Fruit fly (Drosophila melanogaster) whole organism, embryonic: Measurements from ENCODE around the gene Ada1-1.

Experiments
- ATbp ChIP-seq: fragments of 200-800 bp; sonication (Bioruptor generic); optimal IDR thresholded peaks from 2 replicates; lab custom pipeline; 2017; ENCODE audit warnings: missing biosample characterization, mild to moderate bottlenecking, missing genetic modification characterization, missing genetic modification reagents
- Asciz ChIP-seq: fragments of 200-800 bp; sonication (Bioruptor generic); optimal IDR thresholded peaks from 2 replicates; lab custom pipeline; 2017; ENCODE audit warnings: missing biosample characterization, mild to moderate bottlenecking, missing genetic modification characterization, missing genetic modification reagents
- B-H1 ChIP-seq: fragments of 200-800 bp; sonication (Bioruptor generic); IDR thresholded peaks from 3 replicates; pipeline ENCODE4 v1.3.6; 2022; ENCODE audit warnings: missing biosample characterization, missing genetic modification characterization
- CG10366 ChIP-seq: fragments of 200-800 bp; sonication (Bioruptor generic); IDR thresholded peaks from 2 replicates; pipeline ENCODE4 v1.3.6; 2022; ENCODE audit warnings: missing biosample characterization, missing genetic modification characterization
- CG10654 ChIP-seq: fragments of 200-800 bp; sonication (Bioruptor generic); optimal IDR thresholded peaks from 2 replicates; lab custom pipeline; 2016; ENCODE audit warnings: missing biosample characterization, missing genetic modification characterization
- CG11456 ChIP-seq: fragments of 200-800 bp; sonication (Bioruptor generic); IDR thresholded peaks from 3 replicates; pipeline ENCODE4 v1.3.6; 2022; ENCODE audit warnings: missing biosample characterization, missing genetic modification characterization
- CG12236 ChIP-seq: fragments of 200-800 bp; sonication (Bioruptor generic); optimal IDR thresholded peaks from 2 replicates; lab custom pipeline; 2016; ENCODE audit warnings: missing biosample characterization, missing genetic modification characterization
- CG13424 ChIP-seq: fragments of 200-800 bp; sonication (Bioruptor generic); optimal IDR thresholded peaks from 2 replicates; lab custom pipeline; 2019; ENCODE audit warnings: missing biosample characterization, mild to moderate bottlenecking, missing genetic modification characterization, moderate library complexity
- CG13624 ChIP-seq: fragments of 200-800 bp; sonication (Bioruptor generic); optimal IDR thresholded peaks from 2 replicates; lab custom pipeline; 2016; ENCODE audit warnings: missing biosample characterization, missing genetic modification characterization
- CG14441 ChIP-seq: fragments of 200-800 bp; sonication (Bioruptor generic); IDR thresholded peaks from 2 replicates; pipeline ENCODE4 v1.3.6; 2022; ENCODE audit warnings: missing biosample characterization, missing genetic modification characterization
- CG15073 ChIP-seq: fragments of 200-800 bp; sonication (Bioruptor generic); optimal IDR thresholded peaks from 2 replicates; lab custom pipeline; 2016; ENCODE audit warnings: missing biosample characterization, missing genetic modification characterization
- CG1529 ChIP-seq: fragments of 200-800 bp; sonication (Bioruptor generic); optimal IDR thresholded peaks from 3 replicates; lab custom pipeline; 2018; ENCODE audit warnings: missing biosample characterization, missing genetic modification characterization
- CG16815 ChIP-seq: fragments of 200-800 bp; sonication (Bioruptor generic); optimal IDR thresholded peaks from 3 replicates; lab custom pipeline; 2017; ENCODE audit warnings: missing biosample characterization, mild to moderate bottlenecking, missing genetic modification characterization
- CG2120 ChIP-seq: fragments of 200-800 bp; sonication (Bioruptor generic); optimal IDR thresholded peaks from 3 replicates; lab custom pipeline; 2016; ENCODE audit warnings: missing biosample characterization, missing genetic modification characterization
- CG30020 ChIP-seq: fragments of 200-800 bp; optimal IDR thresholded peaks from 2 replicates; lab custom pipeline; 2019; ENCODE audit warnings: missing biosample characterization, mild to moderate bottlenecking, missing genetic modification characterization, moderate library complexity
- CG31441 ChIP-seq: fragments of 200-800 bp; sonication (Bioruptor generic); IDR thresholded peaks from 2 replicates; pipeline ENCODE4 v1.3.6; 2022; ENCODE audit warnings: missing biosample characterization, missing genetic modification characterization
- CG3847 ChIP-seq: fragments of 200-800 bp; sonication (Bioruptor generic); IDR thresholded peaks from 2 replicates; pipeline ENCODE4 v1.3.6; 2022; ENCODE audit warnings: missing biosample characterization, missing genetic modification characterization
- CG43689 ChIP-seq: fragments of 200-800 bp; sonication (Bioruptor generic); IDR thresholded peaks from 2 replicates; pipeline ENCODE4 v1.3.6; 2022; ENCODE audit warnings: missing biosample characterization, missing genetic modification characterization
- CG7987 ChIP-seq: fragments of 200-800 bp; sonication (Bioruptor generic); optimal IDR thresholded peaks from 2 replicates; lab custom pipeline; 2018; ENCODE audit warnings: missing biosample characterization, mild to moderate bottlenecking, missing genetic modification characterization, moderate library complexity
- CG8388 ChIP-seq: fragments of 200-800 bp; sonication (Bioruptor generic); optimal IDR thresholded peaks from 2 replicates; lab custom pipeline; 2019; ENCODE audit warnings: missing biosample characterization, mild to moderate bottlenecking, missing genetic modification characterization, moderate library complexity
- CTCF ChIP-seq: fragments of 200-800 bp; sonication (Bioruptor generic); optimal IDR thresholded peaks from 2 replicates; lab custom pipeline; 2017; ENCODE audit warnings: missing biosample characterization, mild to moderate bottlenecking, missing genetic modification characterization, moderate library complexity
- Camta ChIP-seq: fragments of 200-800 bp; sonication (Bioruptor generic); optimal IDR thresholded peaks from 2 replicates; lab custom pipeline; 2016; ENCODE audit warnings: missing biosample characterization, missing genetic modification characterization
- Gsc ChIP-seq: fragments of 200-800 bp; sonication (Bioruptor generic); IDR thresholded peaks from 2 replicates; pipeline ENCODE4 v1.3.6; 2022; ENCODE audit warnings: missing biosample characterization, missing genetic modification characterization
- MTF-1 ChIP-seq: fragments of 200-800 bp; sonication (Bioruptor generic); optimal IDR thresholded peaks from 2 replicates; lab custom pipeline; 2018; ENCODE audit warnings: missing biosample characterization, mild to moderate bottlenecking, missing genetic modification characterization, borderline replicate concordance
- Poxn ChIP-seq: fragments of 200-800 bp; sonication (Bioruptor generic); IDR thresholded peaks from 2 replicates; pipeline ENCODE4 v1.3.6; 2022; ENCODE audit warnings: missing biosample characterization, missing genetic modification characterization
- Ravus ChIP-seq: fragments of 200-800 bp; sonication (Bioruptor generic); IDR thresholded peaks from 2 replicates; pipeline ENCODE4 v1.3.6; 2022; ENCODE audit warnings: missing biosample characterization, missing genetic modification characterization
- Sox102F ChIP-seq: fragments of 200-800 bp; sonication (Bioruptor generic); optimal IDR thresholded peaks from 2 replicates; lab custom pipeline; 2018; ENCODE audit warnings: missing biosample characterization, mild to moderate bottlenecking, missing genetic modification characterization, moderate library complexity
- Xbp1 ChIP-seq: fragments of 200-800 bp; sonication (Bioruptor generic); optimal IDR thresholded peaks from 3 replicates; lab custom pipeline; 2016; ENCODE audit warnings: missing biosample characterization, mild to moderate bottlenecking, missing genetic modification characterization
- abd-A ChIP-seq: fragments of 200-800 bp; sonication (Bioruptor generic); optimal IDR thresholded peaks from 3 replicates; lab custom pipeline; 2019; ENCODE audit warnings: missing biosample characterization, mild to moderate bottlenecking, missing genetic modification characterization, moderate library complexity
- ara ChIP-seq: fragments of 200-800 bp; sonication (Bioruptor generic); IDR thresholded peaks from 2 replicates; pipeline ENCODE4 v1.3.6; 2022; ENCODE audit warnings: missing biosample characterization, missing genetic modification characterization
- btn ChIP-seq: fragments of 200-800 bp; sonication (Bioruptor generic); optimal IDR thresholded peaks from 2 replicates; lab custom pipeline; 2016; ENCODE audit warnings: missing biosample characterization, missing genetic modification characterization
- danr ChIP-seq: fragments of 200-800 bp; sonication (Bioruptor generic); IDR thresholded peaks from 2 replicates; pipeline ENCODE4 v1.3.6; 2022; ENCODE audit warnings: missing biosample characterization, missing genetic modification characterization
- emc ChIP-seq: fragments of 200-800 bp; sonication (Bioruptor generic); optimal IDR thresholded peaks from 2 replicates; lab custom pipeline; 2016; ENCODE audit warnings: missing biosample characterization, missing genetic modification characterization
- ewg ChIP-seq: fragments of 200-800 bp; sonication (Bioruptor generic); optimal IDR thresholded peaks from 3 replicates; lab custom pipeline; 2017; ENCODE audit warnings: mild to moderate bottlenecking, missing biosample characterization, missing genetic modification reagents, missing genetic modification characterization
- exex ChIP-seq: fragments of 200-800 bp; sonication (Bioruptor generic); optimal IDR thresholded peaks from 4 replicates; lab custom pipeline; 2018; ENCODE audit warnings: missing biosample characterization, mild to moderate bottlenecking, missing genetic modification characterization, moderate library complexity
- eyg ChIP-seq: fragments of 200-800 bp; sonication (Bioruptor generic); optimal IDR thresholded peaks from 3 replicates; lab custom pipeline; 2016; ENCODE audit warnings: missing biosample characterization, missing genetic modification characterization
- her ChIP-seq: fragments of 200-800 bp; sonication (Bioruptor generic); optimal IDR thresholded peaks from 2 replicates; lab custom pipeline; 2016; ENCODE audit warnings: missing biosample characterization, missing genetic modification characterization
- jing ChIP-seq: fragments of 200-800 bp; sonication (Bioruptor generic); optimal IDR thresholded peaks from 2 replicates; lab custom pipeline; 2018; ENCODE audit warnings: missing biosample characterization, mild to moderate bottlenecking, missing genetic modification characterization
- luna ChIP-seq: fragments of 200-800 bp; sonication (Bioruptor generic); optimal IDR thresholded peaks from 2 replicates; lab custom pipeline; 2016; ENCODE audit warnings: missing biosample characterization, missing genetic modification characterization
- nerfin-2 ChIP-seq: fragments of 200-800 bp; sonication (Bioruptor generic); IDR thresholded peaks from 2 replicates; pipeline ENCODE4 v1.3.6; 2022; ENCODE audit warnings: missing biosample characterization, missing genetic modification characterization; ENCODE audit not compliant: partially characterized antibody
- odd ChIP-seq: fragments of 200-800 bp; sonication (Bioruptor generic); optimal IDR thresholded peaks from 2 replicates; lab custom pipeline; 2017; ENCODE audit warnings: missing biosample characterization, mild to moderate bottlenecking, missing genetic modification characterization
- pb ChIP-seq: fragments of 200-800 bp; sonication (Bioruptor generic); optimal IDR thresholded peaks from 3 replicates; lab custom pipeline; 2016; ENCODE audit warnings: missing biosample characterization, missing genetic modification characterization
- pfk ChIP-seq: fragments of 200-800 bp; sonication (Bioruptor generic); optimal IDR thresholded peaks from 2 replicates; lab custom pipeline; 2018; ENCODE audit warnings: missing biosample characterization, mild to moderate bottlenecking, missing genetic modification characterization, moderate library complexity
- pros ChIP-seq: fragments of 200-800 bp; sonication (Bioruptor generic); optimal IDR thresholded peaks from 3 replicates; lab custom pipeline; 2019; ENCODE audit warnings: missing biosample characterization, mild to moderate bottlenecking, missing genetic modification characterization, moderate library complexity
- rib ChIP-seq: fragments of 200-800 bp; sonication (Bioruptor generic); IDR thresholded peaks from 2 replicates; pipeline ENCODE4 v1.3.6; 2022; ENCODE audit warnings: missing biosample characterization, missing genetic modification characterization
- salm ChIP-seq: fragments of 200-800 bp; sonication (Bioruptor generic); optimal IDR thresholded peaks from 2 replicates; lab custom pipeline; 2018; ENCODE audit warnings: missing biosample characterization, mild to moderate bottlenecking, missing genetic modification characterization
- shn ChIP-seq: fragments of 200-800 bp; sonication (Bioruptor generic); optimal IDR thresholded peaks from 3 replicates; lab custom pipeline; 2016; ENCODE audit warnings: missing biosample characterization, missing genetic modification characterization
- tap ChIP-seq: fragments of 200-800 bp; optimal IDR thresholded peaks from 3 replicates; lab custom pipeline; 2019; ENCODE audit warnings: missing biosample characterization, mild to moderate bottlenecking, missing genetic modification characterization, moderate library complexity
- toy ChIP-seq: fragments of 200-800 bp; sonication (Bioruptor generic); IDR thresholded peaks from 2 replicates; pipeline ENCODE4 v1.3.6; 2022; ENCODE audit warnings: missing biosample characterization, missing genetic modification characterization
- trem ChIP-seq: fragments of 200-800 bp; optimal IDR thresholded peaks from 3 replicates; lab custom pipeline; 2019; ENCODE audit warnings: missing biosample characterization, mild to moderate bottlenecking, missing genetic modification characterization, moderate library complexity

Gene Ada1-1

DNA sequence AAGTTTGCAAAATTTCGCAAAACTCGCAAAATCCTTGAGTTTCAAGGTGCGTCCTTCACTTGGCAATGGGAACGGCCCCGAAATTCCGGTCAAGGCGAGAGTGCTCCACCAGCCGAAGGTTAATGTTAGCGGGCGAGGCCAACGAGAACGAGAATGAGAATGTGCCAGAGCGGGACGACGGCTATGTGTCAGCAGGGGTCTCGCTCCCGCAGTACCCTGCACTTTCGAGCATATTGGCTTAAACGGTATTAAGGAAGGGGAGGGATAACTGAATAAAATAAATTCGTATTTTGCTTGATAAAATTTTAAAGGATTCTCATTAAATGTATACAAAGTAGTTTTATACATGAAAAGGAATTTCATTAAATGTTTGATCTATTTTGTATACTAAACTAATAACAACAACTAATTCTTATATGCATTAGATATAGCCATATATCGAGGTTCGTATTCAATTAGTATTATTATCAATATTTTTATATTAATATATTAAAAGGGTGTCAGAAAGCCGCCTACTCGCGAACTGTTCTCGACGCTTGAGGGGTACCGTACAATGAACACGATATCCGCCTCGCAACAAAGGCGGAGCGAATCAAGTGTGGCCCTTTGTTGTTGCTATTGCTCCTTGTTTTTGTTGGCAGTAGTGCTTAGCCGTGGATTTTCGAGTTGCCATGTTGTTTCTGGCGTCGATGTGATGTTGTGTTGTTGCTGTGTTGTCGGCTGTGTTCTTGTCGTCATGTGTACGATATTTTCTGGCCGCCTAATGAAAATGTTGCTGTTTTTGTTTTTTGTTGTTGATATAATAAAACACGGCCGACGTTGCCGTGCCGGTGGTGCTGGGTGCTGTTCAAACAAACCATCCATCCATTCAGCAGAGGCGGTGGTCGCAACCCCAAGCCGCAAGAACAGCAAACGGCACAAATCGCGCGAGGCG is 10.1 kb downstream of the Ada1-1 start (continued):
- TF ChIP-seq ATbp (peak; percentile 89), eyg (peak; percentile 52), Xbp1 (GFP tag; lab: Kevin White, UChicago) (peak; percentile 91), Asciz (GFP tag; lab: Kevin White, UChicago) (peak; percentile 93), Poxn (GFP tag; lab: Robert Waterston, UW) (no peak), B-H1 (GFP tag; lab: Robert Waterston, UW) (no peak), abd-A (no peak), CG11456 (no peak), btn (GFP tag; lab: Kevin White, UChicago) (peak; percentile 46), CG10654 (GFP tag; lab: Kevin White, UChicago) (peak; percentile 88), MTF-1 (GFP tag; lab: Kevin White, UChicago) (peak; percentile 55), CG13624 (GFP tag; lab: Kevin White, UChicago) (peak; percentile 66), CG16815 (GFP tag; lab: Kevin White, UChicago) (peak; percentile 94), ewg (GFP tag; lab: Kevin White, UChicago) (peak; percentile 83), Camta (GFP tag; lab: Kevin White, UChicago) (peak; percentile 78), trem (peak; percentile 93), rib (GFP tag; lab: Robert Waterston, UW) (no peak), shn (GFP tag; lab: Kevin White, UChicago) (peak; percentile 77), her (GFP tag; lab: Kevin White, UChicago) (peak; percentile 30), CG7987 (peak; percentile 56), CG15073 (GFP tag; lab: Kevin White, UChicago) (peak; percentile 52), CG12236 (no peak), Sox102F (GFP tag; lab: Kevin White, UChicago) (peak; percentile 93), CG14441 (GFP tag; lab: Robert Waterston, UW) (no peak), tap (peak; percentile 94), nerfin-2 (no peak), CG13424 (tag; lab: Kevin White, UChicago) (peak; percentile 98), CTCF (GFP tag; lab: Kevin White, UChicago) (peak; percentile 21), salm (tag; lab: Kevin White, UChicago) (peak; percentile 89), Ravus (GFP tag; lab: Robert Waterston, UW) (no peak), Gsc (GFP tag; lab: Robert Waterston, UW) (no peak), CG43689 (no peak), CG30020 (tag; lab: Kevin White, UChicago) (peak; percentile 84), pros (no peak), pfk (GFP tag; lab: Kevin White, UChicago) (no peak), CG3847 (GFP tag; lab: Robert Waterston, UW) (no peak), CG10366 (no peak), CG8388 (GFP tag; lab: Kevin White, UChicago) (peak; percentile 94), emc (no peak), ara (GFP tag; lab: Robert Waterston, UW) (no peak), jing (GFP tag; lab: Kevin White, UChicago) (peak; percentile 71), exex (peak; percentile 75), CG2120 (GFP tag; lab: Kevin White, UChicago) (peak; percentile 82), CG31441 (GFP tag; lab: Robert Waterston, UW) (no peak), danr (GFP tag; lab: Robert Waterston, UW) (no peak), luna (peak; percentile 32), toy (GFP tag; lab: Robert Waterston, UW) (no peak), odd (peak; percentile 97), pb (GFP tag; lab: Kevin White, UChicago) (peak; percentile 26), CG1529 (GFP tag; lab: Kevin White, UChicago) (peak; percentile 86)
